Fruit fly (Drosophila melanogaster): Measurements from ENCODE around the gene CG14325.

CG14325 gene

DNA sequence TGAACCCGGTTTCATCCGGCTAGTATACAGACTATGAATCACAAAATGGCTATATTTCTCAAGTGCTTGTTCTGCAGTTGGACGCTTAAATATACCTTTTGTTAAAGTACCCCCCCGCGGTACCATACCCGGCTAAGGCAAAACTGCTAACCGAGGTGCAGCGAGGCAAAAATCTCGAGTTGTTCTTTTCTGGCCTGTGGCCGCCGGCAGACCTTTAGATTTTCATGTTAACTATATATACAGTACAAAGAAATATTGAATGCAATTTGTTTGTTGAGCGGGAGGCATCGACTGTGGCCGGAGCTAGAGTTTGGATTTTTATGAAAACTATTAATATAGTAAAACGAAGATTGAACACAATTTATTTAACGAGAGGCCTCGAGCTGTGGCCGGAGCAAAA lies 11.2 kb upstream of the CG14325 start:
- no peak for TF ChIP-seq Nf-YC (tag; optimal IDR thresholded peaks at IDR 0.05)
- TF ChIP-seq onecut (GFP tag; IDR thresholded peaks at IDR 0.05) = no peak
- peak; percentile 11 for TF ChIP-seq nom (GFP tag; optimal IDR thresholded peaks at IDR 0.05)
- 0 out of 3 replicates have a peak, but pooled peaks have one; percentile 9 for TF ChIP-seq CG11456 (GFP tag; IDR thresholded peaks at IDR 0.05)
- 0 out of 3 replicates have a peak, but pooled peaks have one; percentile 58 for TF ChIP-seq CG2199 (GFP tag; IDR thresholded peaks at IDR 0.05)
- TF ChIP-seq Drgx (GFP tag; IDR thresholded peaks at IDR 0.05) = 0 out of 2 replicates have a peak, but pooled peaks have one; percentile 10
- TF ChIP-seq CG13123 (GFP tag; optimal IDR thresholded peaks at IDR 0.05) = no peak
- TF ChIP-seq Bdp1 (GFP tag; optimal IDR thresholded peaks at IDR 0.05) = peak; percentile 34

DNA sequence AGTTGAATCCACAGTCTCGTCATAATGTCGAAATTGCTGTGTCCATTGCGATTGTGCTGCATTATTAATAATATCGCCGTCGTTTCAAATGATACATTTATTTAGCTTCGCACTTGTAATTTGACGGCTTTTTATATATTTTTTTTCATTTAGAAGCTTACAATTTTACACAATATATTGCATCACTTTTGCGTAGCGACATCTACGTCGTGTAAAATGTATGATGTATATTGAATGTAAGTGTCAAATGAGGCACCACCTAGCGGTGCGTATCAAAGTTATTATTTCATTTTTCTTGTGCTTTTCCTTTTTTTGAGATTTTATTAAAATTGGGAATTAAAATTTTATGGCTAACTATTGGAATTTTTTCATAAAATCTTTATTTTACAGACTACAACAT lies 10.4 kb upstream of the CG14325 start:
- TF ChIP-seq her (GFP tag; optimal IDR thresholded peaks at IDR 0.05) (no peak), lilli (GFP tag; optimal IDR thresholded peaks at IDR 0.05) (no peak), pnt (GFP tag; optimal IDR thresholded peaks at IDR 0.05) (peak; percentile 14), dati (GFP tag; IDR thresholded peaks at IDR 0.05) (no peak), Med (GFP tag) (peak; percentile 54), sens (GFP tag) (peak; percentile 20), CTCF (GFP tag; optimal IDR thresholded peaks at IDR 0.05) (peak; percentile 90), CG16813 (GFP tag; IDR thresholded peaks at IDR 0.05; ENCODE audit: partially characterized antibody) (peak; percentile 62), Ets65A (GFP tag) (peak; percentile 91), CG30431 (GFP tag; optimal IDR thresholded peaks at IDR 0.05) (no peak), CG42726 (GFP tag; IDR thresholded peaks at IDR 0.05; ENCODE audit: partially characterized antibody) (peak; percentile 79; the same call in 1 of the 2 replicates), dimm (GFP tag; IDR thresholded peaks at IDR 0.05) (no peak), Abd-B (GFP tag; optimal IDR thresholded peaks at IDR 0.05) (peak; percentile 37), gsb-n (tag; optimal IDR thresholded peaks at IDR 0.05) (peak; percentile 6), CG8478 (optimal IDR thresholded peaks at IDR 0.05) (peak; percentile 38), Sry-β (GFP tag; optimal IDR thresholded peaks at IDR 0.05) (no peak), CG6272 (GFP tag; IDR thresholded peaks at IDR 0.05) (0 out of 2 replicates have a peak, but pooled peaks have one; percentile 45), CG10462 (GFP tag; optimal IDR thresholded peaks at IDR 0.05) (no peak), CG12769 (tag; optimal IDR thresholded peaks at IDR 0.05) (no peak), CG2199 (GFP tag; IDR thresholded peaks at IDR 0.05) (peak; percentile 93), Rfx (GFP tag; IDR thresholded peaks at IDR 0.05) (peak; percentile 37; the same call in 1 of the 2 replicates), CG15479 (GFP tag; optimal IDR thresholded peaks at IDR 0.05) (no peak), Bgb (GFP tag; IDR thresholded peaks at IDR 0.05; ENCODE audit: partially characterized antibody) (peak; percentile 73), amos (GFP tag; IDR thresholded peaks at IDR 0.05; ENCODE audit: partially characterized antibody) (peak; percentile 72), slbo (GFP tag; IDR thresholded peaks at IDR 0.05) (0 out of 2 replicates have a peak, but pooled peaks have one; percentile 34), E2f1 (GFP tag; IDR thresholded peaks at IDR 0.05) (no peak), Dip2 (GFP tag; IDR thresholded peaks at IDR 0.05) (peak; percentile 81), dan (GFP tag; IDR thresholded peaks at IDR 0.05) (no peak), prd (optimal IDR thresholded peaks at IDR 0.05) (peak in 1 of 2 experiments; percentile 11), prd (GFP tag; IDR thresholded peaks at IDR 0.05) (no peak), jumu (GFP tag; optimal IDR thresholded peaks at IDR 0.05) (no peak), CG17361 (GFP tag; IDR thresholded peaks at IDR 0.05) (0 out of 3 replicates have a peak, but pooled peaks have one; percentile 17), CG32532 (GFP tag; IDR thresholded peaks at IDR 0.05) (0 out of 2 replicates have a peak, but pooled peaks have one; percentile 7), ATbp (GFP tag; optimal IDR thresholded peaks at IDR 0.05) (no peak), Pdp1 (GFP tag; optimal IDR thresholded peaks at IDR 0.05) (peak in 1 of 2 experiments; percentile 74), sqz (GFP tag; optimal IDR thresholded peaks at IDR 0.05) (peak; percentile 28), CG6791 (GFP tag; IDR thresholded peaks at IDR 0.05; ENCODE audit: partially characterized antibody) (peak; percentile 51; the same call in 1 of the 3 replicates), CG14441 (GFP tag; IDR thresholded peaks at IDR 0.05) (no peak), Opbp (GFP tag; IDR thresholded peaks at IDR 0.05; ENCODE audit: partially characterized antibody) (peak; percentile 54; the same call in 1 of the 3 replicates)
